Worm (Caenorhabditis elegans): ENCODE data around the gene cblc-1.
"Not testable (repeated sequence)": the region's sequence is repeated elsewhere in the genome, so short reads cannot be mapped to it uniquely, and the experiment has no call there.

The cblc-1 gene

ce11 chrII:4942397-4942796 is 1.4 kb upstream of the cblc-1 start (continued):
- TF ChIP-seq unc-120 (tag; optimal IDR thresholded peaks at IDR 0.05; ENCODE audit: poor library complexity, severe bottlenecking) (peak; percentile 64), tbx-8 (GFP tag; optimal IDR thresholded peaks at IDR 0.05) (no peak), nhr-12 (tag; optimal IDR thresholded peaks at IDR 0.05) (no peak), lin-32 (GFP tag; optimal IDR thresholded peaks at IDR 0.05) (peak; percentile 64)

DNA sequence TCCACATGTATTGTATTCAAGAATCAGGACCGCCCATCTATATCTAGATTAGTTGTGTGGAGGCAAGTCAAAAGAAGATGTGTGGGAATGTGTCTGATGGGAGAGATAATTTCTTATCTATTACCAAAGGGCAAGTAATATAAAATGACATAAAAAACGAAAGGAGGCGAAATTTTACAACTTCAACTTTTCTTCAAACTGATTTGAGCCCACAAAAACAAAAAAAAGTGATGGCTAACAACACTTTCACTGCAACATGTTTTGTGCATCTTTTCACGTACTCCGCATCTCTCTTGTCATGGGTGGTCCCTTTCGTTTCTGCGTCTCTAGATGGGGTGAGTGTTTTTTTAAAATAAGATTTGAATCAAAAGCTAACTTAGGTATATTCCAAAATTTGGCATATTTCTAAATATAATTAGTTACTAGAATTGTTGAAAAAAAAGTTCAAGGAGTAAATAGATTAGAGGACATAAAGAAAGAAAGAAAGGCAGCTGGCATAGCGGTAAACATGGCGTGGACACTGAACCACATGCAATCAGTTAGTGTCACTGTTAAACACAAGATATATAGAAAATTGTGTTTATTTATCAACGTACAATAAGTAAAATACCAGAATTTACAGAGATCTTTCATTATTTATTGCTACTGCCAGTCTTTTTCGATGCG is 724 bp upstream of the cblc-1 start, which contains the start of gene ZK546.19:
Gene ZK546.19 (plus strand): TSS at position 186 of the 666 bp plus-strand sequence.
- TF ChIP-seq lin-32 (GFP tag; optimal IDR thresholded peaks at IDR 0.05) (no peak), ces-1 (GFP tag; optimal IDR thresholded peaks at IDR 0.05) (peak; percentile 30), unc-62 (GFP tag; optimal IDR thresholded peaks at IDR 0.05) (no peak), elt-1 (tag; optimal IDR thresholded peaks at IDR 0.05; ENCODE audit: borderline replicate concordance, insufficient read depth) (peak; percentile 98)

DNA sequence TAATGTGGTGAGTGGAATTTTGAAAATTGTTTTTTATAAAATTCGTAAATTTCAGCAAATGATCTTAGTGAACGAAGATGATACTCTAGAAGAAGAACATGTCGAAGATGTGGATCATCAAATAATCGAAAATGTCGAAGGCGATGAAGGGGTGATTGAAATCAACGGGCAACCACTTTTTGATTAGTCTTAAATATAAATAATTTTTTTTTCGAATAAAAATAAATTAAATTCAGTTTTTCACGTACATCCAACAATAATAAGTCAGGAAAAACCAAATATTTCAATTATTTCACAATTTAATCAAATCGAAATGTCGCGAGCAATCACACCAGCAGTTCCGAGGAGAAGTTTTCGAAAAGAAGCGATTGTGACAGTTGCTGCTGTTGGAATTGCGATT is 3.2 kb downstream of the cblc-1 start, which contains the start of gene ZK546.4:
Gene ZK546.4 (plus strand): TSS at position 301 of the 400 bp plus-strand sequence.
- TF ChIP-seq hlh-1 (tag; optimal IDR thresholded peaks at IDR 0.05), result no peak
- no peak for TF ChIP-seq drap-1 (GFP tag; optimal IDR thresholded peaks at IDR 0.05)
- TF ChIP-seq nhr-28 (tag; optimal IDR thresholded peaks at IDR 0.05), result no peak
- no peak for TF ChIP-seq mls-2 (tag; optimal IDR thresholded peaks at IDR 0.05)
- no peak for TF ChIP-seq flh-1 (GFP tag; optimal IDR thresholded peaks at IDR 0.05)
- no peak for TF ChIP-seq unc-62 (GFP tag; optimal IDR thresholded peaks at IDR 0.05)
- no peak for TF ChIP-seq elt-1 (tag; optimal IDR thresholded peaks at IDR 0.05; ENCODE audit: borderline replicate concordance, insufficient read depth)
- no peak for TF ChIP-seq snpc-4 (tag; optimal IDR thresholded peaks at IDR 0.05)
- TF ChIP-seq ceh-83 (GFP tag; optimal IDR thresholded peaks at IDR 0.05), result no peak
- no peak for TF ChIP-seq zip-8 (tag; optimal IDR thresholded peaks at IDR 0.05)
- no peak for TF ChIP-seq ztf-11 (tag; optimal IDR thresholded peaks at IDR 0.05)
- TF ChIP-seq nhr-2 (tag; optimal IDR thresholded peaks at IDR 0.05), result no peak

- TF ChIP-seq ceh-39 (tag; optimal IDR thresholded peaks at IDR 0.05) (peak; percentile 39), ceh-83 (GFP tag; optimal IDR thresholded peaks at IDR 0.05) (no peak), ces-1 (GFP tag; optimal IDR thresholded peaks at IDR 0.05) (peak; percentile 71)
Measured at ce11 chrII:4935518-4935917, 5.4 kb downstream of the cblc-1 start, which contains the start of gene ZK546.5. Gene ZK546.5, plus strand, starts transcription at chrII:4935818.

DNA sequence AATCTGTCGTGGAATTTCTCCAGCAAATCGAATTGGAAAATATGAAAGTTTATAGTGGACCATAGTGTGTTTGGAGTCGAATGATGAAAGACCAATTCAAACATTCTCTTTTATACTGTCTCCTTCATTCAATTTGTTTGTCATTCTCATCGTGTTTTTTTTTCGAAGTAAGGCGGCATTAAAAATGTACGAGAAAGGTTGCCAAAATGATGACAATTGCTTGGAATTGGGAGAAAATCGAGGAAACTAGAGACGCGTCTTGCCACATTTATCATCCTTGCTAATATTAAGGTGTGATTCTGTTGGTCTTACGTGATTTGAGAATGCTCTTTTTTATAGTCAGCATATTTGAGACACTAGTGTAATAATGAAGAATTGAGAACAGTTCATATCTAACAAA is 6.0 kb downstream of the cblc-1 start, which contains the start of gene gst-30:
Gene gst-30 (minus strand): TSS at position 101 of the 400 bp plus-strand sequence.
- TF ChIP-seq ztf-11 (tag; optimal IDR thresholded peaks at IDR 0.05), result no peak
- no peak for TF ChIP-seq cnd-1 (tag; optimal IDR thresholded peaks at IDR 0.05)
- no peak for TF ChIP-seq pha-4 (tag; optimal IDR thresholded peaks at IDR 0.05)
- TF ChIP-seq mls-2 (tag; optimal IDR thresholded peaks at IDR 0.05), result no peak
- TF ChIP-seq tbx-8 (GFP tag; optimal IDR thresholded peaks at IDR 0.05), result no peak
- no peak for TF ChIP-seq flh-1 (GFP tag; optimal IDR thresholded peaks at IDR 0.05)
- TF ChIP-seq lin-13 (tag; optimal IDR thresholded peaks at IDR 0.05), result no peak
- no peak for TF ChIP-seq elt-1 (tag; optimal IDR thresholded peaks at IDR 0.05; ENCODE audit: borderline replicate concordance, insufficient read depth)
- no peak for TF ChIP-seq nhr-28 (tag; optimal IDR thresholded peaks at IDR 0.05)
- TF ChIP-seq mab-5 (tag; optimal IDR thresholded peaks at IDR 0.05), result no peak
- TF ChIP-seq unc-39 (tag; optimal IDR thresholded peaks at IDR 0.05), result no peak
- TF ChIP-seq M03D4.4 (tag; optimal IDR thresholded peaks at IDR 0.05), result no peak
- no peak for TF ChIP-seq ces-1 (GFP tag; optimal IDR thresholded peaks at IDR 0.05)
- TF ChIP-seq nhr-76 (tag; optimal IDR thresholded peaks at IDR 0.05), result no peak
- no peak for TF ChIP-seq ceh-39 (tag; optimal IDR thresholded peaks at IDR 0.05)
- no peak for TF ChIP-seq ceh-83 (GFP tag; optimal IDR thresholded peaks at IDR 0.05)
- TF ChIP-seq drap-1 (GFP tag; optimal IDR thresholded peaks at IDR 0.05), result no peak
- TF ChIP-seq lin-32 (GFP tag; optimal IDR thresholded peaks at IDR 0.05), result no peak
- no peak for TF ChIP-seq hlh-1 (tag; optimal IDR thresholded peaks at IDR 0.05)

ce11 chrII:4932727-4933126 is 8.2 kb downstream of the cblc-1 start, which contains the start of gene msp-152:
Gene msp-152, plus strand, starts transcription at chrII:4933027.
- TF ChIP-seq lin-13 (tag; optimal IDR thresholded peaks at IDR 0.05); bed-3 (GFP tag; optimal IDR thresholded peaks at IDR 0.05); blmp-1 (tag; optimal IDR thresholded peaks at IDR 0.05): not testable (repeated sequence)
